Fruit fly (Drosophila melanogaster) whole organism, embryonic: ENCODE measurements around the gene Nnp-1.
A peak's percentile ranks its signal among the peaks of the same experiment; 100 is the strongest.

Source experiments
- Adf1 ChIP-seq: fragments of 200-800 bp; sonication (Bioruptor generic); IDR thresholded peaks from 2 replicates; pipeline ENCODE4 v1.3.6; 2022; ENCODE audit warnings: missing biosample characterization, missing genetic modification characterization
- Antp ChIP-seq: fragments of 200-800 bp; sonication (Bioruptor generic); optimal IDR thresholded peaks from 3 replicates; lab custom pipeline; 2016; ENCODE audit warnings: missing biosample characterization, missing genetic modification characterization
- CG10147 ChIP-seq: fragments of 200-800 bp; sonication (Bioruptor generic); optimal IDR thresholded peaks from 2 replicates; lab custom pipeline; 2019; ENCODE audit warnings: missing biosample characterization, mild to moderate bottlenecking, missing genetic modification characterization, moderate library complexity
- CG10274 ChIP-seq: fragments of 200-800 bp; sonication (Bioruptor generic); optimal IDR thresholded peaks from 3 replicates; lab custom pipeline; 2017; ENCODE audit warnings: missing biosample characterization, mild to moderate bottlenecking, missing genetic modification characterization
- CG10543 ChIP-seq: fragments of 200-800 bp; sonication (Bioruptor generic); optimal IDR thresholded peaks from 3 replicates; lab custom pipeline; 2017; ENCODE audit warnings: missing biosample characterization, mild to moderate bottlenecking, missing genetic modification characterization, moderate library complexity
- CG11085 ChIP-seq: fragments of 200-800 bp; sonication (Bioruptor generic); IDR thresholded peaks from 2 replicates; pipeline ENCODE4 v1.3.6; 2022; ENCODE audit warnings: missing biosample characterization, missing genetic modification characterization
- CG11723 ChIP-seq: fragments of 200-800 bp; sonication (Bioruptor generic); optimal IDR thresholded peaks from 2 replicates; lab custom pipeline; 2017; ENCODE audit warnings: missing biosample characterization, mild to moderate bottlenecking, missing genetic modification characterization
- CG1233 ChIP-seq: fragments of 200-800 bp; sonication (Bioruptor generic); optimal IDR thresholded peaks from 4 replicates; lab custom pipeline; 2018; ENCODE audit warnings: missing biosample characterization, mild to moderate bottlenecking, missing genetic modification characterization
- CG12942 ChIP-seq: fragments of 200-800 bp; sonication (Bioruptor generic); optimal IDR thresholded peaks from 3 replicates; lab custom pipeline; 2016; ENCODE audit warnings: missing biosample characterization, missing genetic modification characterization
- CG15011 ChIP-seq: fragments of 200-800 bp; sonication (Bioruptor generic); optimal IDR thresholded peaks from 3 replicates; lab custom pipeline; 2018; ENCODE audit warnings: missing biosample characterization, mild to moderate bottlenecking, missing genetic modification characterization
- CG15514 ChIP-seq: fragments of 200-800 bp; sonication (Bioruptor generic); optimal IDR thresholded peaks from 3 replicates; lab custom pipeline; 2017; ENCODE audit warnings: missing biosample characterization, missing genetic modification characterization, mild to moderate bottlenecking, moderate library complexity, missing genetic modification reagents
- CG1647 ChIP-seq: fragments of 200-800 bp; sonication (Bioruptor generic); optimal IDR thresholded peaks from 3 replicates; lab custom pipeline; 2016; ENCODE audit warnings: missing biosample characterization, missing genetic modification characterization
- CG16863 ChIP-seq: fragments of 200-800 bp; sonication (Bioruptor generic); optimal IDR thresholded peaks from 3 replicates; lab custom pipeline; 2016; ENCODE audit warnings: missing biosample characterization, missing genetic modification characterization
- CG17912 ChIP-seq: fragments of 200-800 bp; sonication (Bioruptor generic); optimal IDR thresholded peaks from 2 replicates; lab custom pipeline; 2018; ENCODE audit warnings: missing biosample characterization, mild to moderate bottlenecking, missing genetic modification characterization
- CG2129 ChIP-seq: fragments of 200-800 bp; sonication (Bioruptor generic); IDR thresholded peaks from 2 replicates; pipeline ENCODE4 v1.3.6; 2022; ENCODE audit warnings: missing biosample characterization, missing genetic modification characterization; ENCODE audit not compliant: partially characterized antibody
- CG32772 ChIP-seq: fragments of 200-800 bp; sonication (Bioruptor generic); IDR thresholded peaks from 2 replicates; pipeline ENCODE4 v1.3.6; 2022; ENCODE audit warnings: missing biosample characterization, missing genetic modification characterization
- CG3407 ChIP-seq: fragments of 200-800 bp; sonication (Bioruptor generic); optimal IDR thresholded peaks from 2 replicates; lab custom pipeline; 2018; ENCODE audit warnings: missing biosample characterization, mild to moderate bottlenecking, missing genetic modification characterization
- CG4404 ChIP-seq: fragments of 200-800 bp; sonication (Bioruptor generic); IDR thresholded peaks from 2 replicates; pipeline ENCODE4 v1.3.6; 2022; ENCODE audit warnings: missing biosample characterization, missing genetic modification characterization
- CG5180 ChIP-seq: fragments of 200-800 bp; sonication (Bioruptor generic); optimal IDR thresholded peaks from 3 replicates; lab custom pipeline; 2017; ENCODE audit warnings: missing biosample characterization, missing genetic modification characterization, mild to moderate bottlenecking, moderate library complexity, missing genetic modification reagents
- CG6689 ChIP-seq: fragments of 200-800 bp; sonication (Bioruptor generic); IDR thresholded peaks from 2 replicates; pipeline ENCODE4 v1.3.6; 2022; ENCODE audit warnings: missing biosample characterization, missing genetic modification characterization
- CG6765 ChIP-seq: fragments of 200-800 bp; sonication (Bioruptor generic); optimal IDR thresholded peaks from 3 replicates; lab custom pipeline; 2017; ENCODE audit warnings: missing biosample characterization, mild to moderate bottlenecking, missing genetic modification characterization
- CG8388 ChIP-seq: fragments of 200-800 bp; sonication (Bioruptor generic); optimal IDR thresholded peaks from 2 replicates; lab custom pipeline; 2019; ENCODE audit warnings: missing biosample characterization, mild to moderate bottlenecking, missing genetic modification characterization, moderate library complexity
- CG9932 ChIP-seq: fragments of 200-800 bp; sonication (Bioruptor generic); IDR thresholded peaks from 2 replicates; pipeline ENCODE4 v1.3.6; 2022; ENCODE audit warnings: missing biosample characterization, missing genetic modification characterization
- CkIIα-i1 ChIP-seq: fragments of 200-800 bp; sonication (Bioruptor generic); IDR thresholded peaks from 2 replicates; pipeline ENCODE4 v1.3.6; 2022; ENCODE audit warnings: missing biosample characterization, missing genetic modification characterization
- Dll ChIP-seq: fragments of 200-800 bp; sonication (Bioruptor generic); IDR thresholded peaks from 4 replicates; pipeline ENCODE4 v1.3.6; 2022; ENCODE audit warnings: missing biosample characterization, missing genetic modification characterization; ENCODE audit not compliant: partially characterized antibody
- HLH4C ChIP-seq: fragments of 200-800 bp; sonication (Bioruptor generic); IDR thresholded peaks from 3 replicates; pipeline ENCODE4 v1.3.6; 2022; ENCODE audit warnings: missing biosample characterization, missing genetic modification characterization; ENCODE audit not compliant: partially characterized antibody
- Hr78 ChIP-seq, 2 experiments: fragments of 200-800 bp in 1 of 2; fragments of >200 bp in 1 of 2; sonication (Bioruptor generic) in 1 of 2; optimal IDR thresholded peaks; 2 replicates each; lab custom pipeline; 2017 to 2019; ENCODE audit warnings: missing biosample characterization in 2 of 2, missing genetic modification characterization in 2 of 2, mild to moderate bottlenecking in 1 of 2, moderate library complexity in 1 of 2
- NFAT ChIP-seq: fragments of 200-800 bp; sonication (Bioruptor generic); IDR thresholded peaks from 2 replicates; pipeline ENCODE4 v1.3.6; 2022; ENCODE audit warnings: missing biosample characterization, missing genetic modification characterization
- Rx ChIP-seq: fragments of 200-800 bp; sonication (Bioruptor generic); IDR thresholded peaks from 2 replicates; pipeline ENCODE4 v1.3.6; 2022; ENCODE audit warnings: missing biosample characterization, missing genetic modification characterization
- Sry-β ChIP-seq: fragments of 200-800 bp; sonication (Bioruptor generic); optimal IDR thresholded peaks from 2 replicates; lab custom pipeline; 2018; ENCODE audit warnings: missing biosample characterization, mild to moderate bottlenecking, missing genetic modification characterization, moderate library complexity
- TFAM ChIP-seq: fragments of 200-800 bp; sonication (Bioruptor generic); optimal IDR thresholded peaks from 2 replicates; lab custom pipeline; 2017; ENCODE audit warnings: missing biosample characterization, missing genetic modification characterization, inconsistent platforms
- ara ChIP-seq: fragments of 200-800 bp; sonication (Bioruptor generic); IDR thresholded peaks from 2 replicates; pipeline ENCODE4 v1.3.6; 2022; ENCODE audit warnings: missing biosample characterization, missing genetic modification characterization
- bsh ChIP-seq, 2 experiments: fragments of 200-800 bp; sonication (Bioruptor generic); optimal IDR thresholded peaks; 2 replicates each; lab custom pipeline; 2017 to 2018; ENCODE audit warnings: mild to moderate bottlenecking in 2 of 2, missing biosample characterization in 2 of 2, missing genetic modification characterization in 2 of 2, moderate library complexity in 1 of 2
- corto ChIP-seq: fragments of 200-800 bp; sonication (Bioruptor generic); optimal IDR thresholded peaks from 2 replicates; lab custom pipeline; 2016; ENCODE audit warnings: missing biosample characterization, mild to moderate bottlenecking, missing genetic modification characterization, moderate library complexity
- crc ChIP-seq: fragments of 200-800 bp; sonication (Bioruptor generic); optimal IDR thresholded peaks from 2 replicates; lab custom pipeline; 2016; ENCODE audit warnings: missing biosample characterization, missing genetic modification characterization
- dm ChIP-seq: fragments of 200-800 bp; sonication (Bioruptor generic); optimal IDR thresholded peaks from 3 replicates; lab custom pipeline; 2016; ENCODE audit warnings: missing biosample characterization, missing genetic modification characterization
- eve ChIP-seq, 2 experiments: fragments of >200 bp; optimal IDR thresholded peaks; 2 replicates each; lab custom pipeline; 2017; ENCODE audit warnings: missing biosample characterization in 2 of 2, missing genetic modification characterization in 2 of 2
- eyg ChIP-seq: fragments of 200-800 bp; sonication (Bioruptor generic); optimal IDR thresholded peaks from 3 replicates; lab custom pipeline; 2016; ENCODE audit warnings: missing biosample characterization, missing genetic modification characterization
- gem ChIP-seq: fragments of 200-800 bp; sonication (Bioruptor generic); optimal IDR thresholded peaks from 2 replicates; lab custom pipeline; 2019; ENCODE audit warnings: missing biosample characterization, mild to moderate bottlenecking, missing genetic modification characterization, moderate library complexity
- hth ChIP-seq: fragments of >200 bp; optimal IDR thresholded peaks from 2 replicates; lab custom pipeline; 2017; ENCODE audit warnings: inconsistent platforms
- odd ChIP-seq: fragments of 200-800 bp; sonication (Bioruptor generic); optimal IDR thresholded peaks from 2 replicates; lab custom pipeline; 2017; ENCODE audit warnings: missing biosample characterization, mild to moderate bottlenecking, missing genetic modification characterization
- pho ChIP-seq: fragments of 200-800 bp; sonication (Bioruptor generic); optimal IDR thresholded peaks from 2 replicates; lab custom pipeline; 2016; ENCODE audit warnings: missing biosample characterization, missing genetic modification characterization
- schlank ChIP-seq: fragments of 200-800 bp; sonication (Bioruptor generic); optimal IDR thresholded peaks from 2 replicates; lab custom pipeline; 2018; ENCODE audit warnings: missing biosample characterization, mild to moderate bottlenecking, missing genetic modification characterization
- seq ChIP-seq: fragments of 200-800 bp; sonication (Bioruptor generic); IDR thresholded peaks from 2 replicates; pipeline ENCODE4 v1.3.6; 2022; ENCODE audit warnings: missing biosample characterization, missing genetic modification characterization
- slbo ChIP-seq: fragments of 200-800 bp; sonication (Bioruptor generic); IDR thresholded peaks from 2 replicates; pipeline ENCODE4 v1.3.6; 2022; ENCODE audit warnings: missing biosample characterization, missing genetic modification characterization
- slp2 ChIP-seq: fragments of 200-800 bp; sonication (Bioruptor generic); optimal IDR thresholded peaks from 2 replicates; lab custom pipeline; 2016; ENCODE audit warnings: missing biosample characterization, missing genetic modification characterization
- stc ChIP-seq: fragments of 200-800 bp; sonication (Bioruptor generic); IDR thresholded peaks from 2 replicates; pipeline ENCODE4 v1.3.6; 2022; ENCODE audit warnings: missing biosample characterization, missing genetic modification characterization
- trem ChIP-seq: fragments of 200-800 bp; optimal IDR thresholded peaks from 3 replicates; lab custom pipeline; 2019; ENCODE audit warnings: missing biosample characterization, mild to moderate bottlenecking, missing genetic modification characterization, moderate library complexity
- twi ChIP-seq: fragments of 200-800 bp; optimal IDR thresholded peaks from 2 replicates; lab custom pipeline; 2019; ENCODE audit warnings: missing biosample characterization, mild to moderate bottlenecking, missing genetic modification characterization, moderate library complexity
- zen ChIP-seq: fragments of 200-800 bp; sonication (Bioruptor generic); optimal IDR thresholded peaks from 3 replicates; lab custom pipeline; 2018; ENCODE audit warnings: missing biosample characterization, mild to moderate bottlenecking, missing genetic modification characterization, moderate library complexity

Nnp-1 gene

DNA sequence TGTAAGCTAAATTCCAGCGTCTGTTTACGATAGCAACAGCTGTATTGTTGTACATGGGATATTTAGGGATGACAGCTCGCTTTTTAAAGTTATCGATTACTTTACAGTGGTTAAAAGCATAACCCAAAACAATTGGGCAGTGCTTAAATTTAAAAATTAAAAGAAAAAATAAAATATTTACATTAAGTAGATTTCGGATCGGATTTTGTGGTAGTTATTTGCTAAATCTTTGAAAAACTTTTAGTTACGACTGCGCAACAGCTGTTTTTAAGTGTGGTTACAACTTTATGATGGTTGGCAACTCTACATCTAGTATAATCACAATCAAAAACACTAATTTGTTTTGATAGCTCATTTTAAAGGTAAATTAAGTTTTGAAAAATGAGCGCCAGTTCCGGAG is 21.3 kb upstream of the Nnp-1 start, which contains the start of the genes Ing5 and CG7099 (continued):
- TF ChIP-seq CG10147 (peak; percentile 93), CG15011 (GFP tag; lab: Kevin White, UChicago) (peak; percentile 85), CG11085 (GFP tag; lab: Robert Waterston, UW) (peak; percentile 96), slbo (GFP tag; lab: Robert Waterston, UW) (peak; percentile 99), CG15514 (peak; percentile 92), CG12942 (peak; percentile 96), slp2 (GFP tag; lab: Kevin White, UChicago) (peak; percentile 86), Adf1 (GFP tag; lab: Robert Waterston, UW) (peak; percentile 72), zen (tag; lab: Kevin White, UChicago) (peak; percentile 97), CG8388 (GFP tag; lab: Kevin White, UChicago) (peak; percentile 94), Sry-β (GFP tag; lab: Kevin White, UChicago) (peak; percentile 67), odd (GFP tag; lab: Kevin White, UChicago) (peak; percentile 85), twi (tag; lab: Kevin White, UChicago) (peak; percentile 93), CG10543 (GFP tag; lab: Kevin White, UChicago) (peak; percentile 92), dm (GFP tag; lab: Kevin White, UChicago) (peak; percentile 62), ara (GFP tag; lab: Robert Waterston, UW) (peak; percentile 96), CG6765 (GFP tag; lab: Kevin White, UChicago) (peak; percentile 85), CG9932 (GFP tag; lab: Robert Waterston, UW) (peak; percentile 99), Hr78 (GFP tag; optimal IDR thresholded peaks at IDR 0.05; lab: Kevin White, UChicago) (no peak), HLH4C (peak; percentile 71), bsh (GFP tag; optimal IDR thresholded peaks at IDR 0.05; lab: Kevin White, UChicago) (peak; percentile 75 to 97), trem (peak; percentile 95), CG17912 (GFP tag; lab: Kevin White, UChicago) (peak; percentile 83), eve (GFP tag; optimal IDR thresholded peaks at IDR 0.05; lab: Kevin White, UChicago) (no peak), corto (GFP tag; lab: Kevin White, UChicago) (peak; percentile 89), CG32772 (GFP tag; lab: Robert Waterston, UW) (peak; percentile 97), CG1233 (peak; percentile 94), seq (GFP tag; lab: Robert Waterston, UW) (peak; percentile 92), CG1647 (GFP tag; lab: Kevin White, UChicago) (peak; percentile 94), TFAM (GFP tag; lab: Kevin White, UChicago) (peak; percentile 53), gem (tag; lab: Kevin White, UChicago) (peak; percentile 99), eyg (peak; percentile 68), schlank (peak; percentile 80), CG4404 (GFP tag; lab: Robert Waterston, UW) (peak; percentile 96), CG6689 (GFP tag; lab: Robert Waterston, UW) (peak; percentile 96), NFAT (GFP tag; lab: Robert Waterston, UW) (peak; percentile 95), hth (lab: Kevin White, UChicago) (no peak), CG2129 (GFP tag; lab: Robert Waterston, UW) (0 out of 2 replicates have a peak, but pooled peaks have one; percentile 34), Antp (GFP tag; lab: Kevin White, UChicago) (peak; percentile 83), Dll (peak; percentile 77), crc (GFP tag; lab: Kevin White, UChicago) (peak; percentile 68), Rx (GFP tag; lab: Robert Waterston, UW) (peak; percentile 93), CkIIα-i1 (GFP tag; lab: Robert Waterston, UW) (peak; percentile 73; the same call in 1 of the 2 replicates), CG11723 (GFP tag; lab: Kevin White, UChicago) (peak; percentile 89), CG3407 (GFP tag; lab: Kevin White, UChicago) (peak; percentile 92), CG16863 (GFP tag; lab: Kevin White, UChicago) (peak; percentile 87), stc (GFP tag; lab: Robert Waterston, UW) (peak; percentile 94), CG5180 (GFP tag; lab: Kevin White, UChicago) (no peak), CG10274 (GFP tag; lab: Kevin White, UChicago) (peak; percentile 74), pho (peak; percentile 93)
